Worm (Caenorhabditis elegans) whole organism, L1 larva: ENCODE measurements around the gene pen-2.
A peak's percentile ranks its signal among the peaks of the same experiment; 100 is the strongest.

Experiments used
- C16A3.4 ChIP-seq: fragments of 150-350 bp; optimal IDR thresholded peaks from 2 replicates; lab custom pipeline; 2014; ENCODE audit warnings: missing biosample characterization, missing genetic modification characterization
- F16B12.6 ChIP-seq: fragments of 150-350 bp; optimal IDR thresholded peaks from 2 replicates; lab custom pipeline; 2014; ENCODE audit warnings: missing biosample characterization, missing genetic modification characterization
- aha-1 ChIP-seq: fragments of 150-350 bp; optimal IDR thresholded peaks from 2 replicates; lab custom pipeline; 2014; ENCODE audit warnings: missing biosample characterization, missing genetic modification characterization
- alr-1 ChIP-seq: fragments of 200-800 bp; sonication (Bioruptor generic); optimal IDR thresholded peaks from 2 replicates; lab custom pipeline; 2018; ENCODE audit warnings: borderline replicate concordance, mild to moderate bottlenecking, missing genetic modification characterization, missing compliant biosample characterization
- ceh-8 ChIP-seq: fragments of 200-800 bp; sonication (Bioruptor generic); optimal IDR thresholded peaks from 2 replicates; lab custom pipeline; 2018; ENCODE audit warnings: mild to moderate bottlenecking, missing genetic modification characterization, moderate library complexity, missing compliant biosample characterization
- ceh-82 ChIP-seq, 3 experiments: fragments of 150-350 bp in 1 of 3; sonication (generic microtip) in 2 of 3; optimal IDR thresholded peaks; 2 replicates each; lab custom pipeline; 2014 to 2017; ENCODE audit warnings: missing biosample characterization in 3 of 3, missing genetic modification characterization in 3 of 3
- ceh-88 ChIP-seq: fragments of 200-800 bp; sonication (Bioruptor generic); IDR thresholded peaks from 2 replicates; pipeline ENCODE4 v1.3.6; 2022; ENCODE audit warnings: missing genetic modification characterization, missing compliant biosample characterization
- ceh-90 ChIP-seq: sonication (generic microtip); optimal IDR thresholded peaks from 2 replicates; lab custom pipeline; 2016; ENCODE audit warnings: missing genetic modification characterization, missing compliant biosample characterization
- ces-1 ChIP-seq: fragments of 150-350 bp; optimal IDR thresholded peaks from 2 replicates; lab custom pipeline; 2014; ENCODE audit warnings: missing biosample characterization, missing genetic modification reagents, missing genetic modification characterization
- dsc-1 ChIP-seq: sonication (generic microtip); optimal IDR thresholded peaks from 2 replicates; lab custom pipeline; 2016; ENCODE audit warnings: mild to moderate bottlenecking, missing genetic modification characterization, missing compliant biosample characterization
- efl-1 ChIP-seq, 4 experiments: fragments of 150-350 bp; optimal IDR thresholded peaks in 3 of 4; peaks in 1 of 4; 1 replicate in 1 of 4; 2 replicates in 3 of 4; lab custom pipeline; 2014; ENCODE audit warnings: missing biosample characterization in 2 of 4, missing genetic modification characterization in 2 of 4, missing genetic modification reagents in 2 of 4
- efl-3 ChIP-seq: fragments of 200-800 bp; sonication (Bioruptor generic); optimal IDR thresholded peaks from 2 replicates; lab custom pipeline; 2018; ENCODE audit warnings: mild to moderate bottlenecking, missing genetic modification characterization, missing compliant biosample characterization
- egl-27 ChIP-seq, 2 experiments: fragments of 150-350 bp in 1 of 2; sonication (generic microtip); optimal IDR thresholded peaks; 3 replicates each; lab custom pipeline; 2017 to 2018; ENCODE audit warnings: missing biosample characterization in 2 of 2, missing genetic modification characterization in 2 of 2, missing genetic modification reagents in 2 of 2
- elt-3 ChIP-seq, 6 experiments: fragments of 150-350 bp in 1 of 6; sonication (generic microtip); optimal IDR thresholded peaks; 2 replicates each; lab custom pipeline; 2017 to 2018; ENCODE audit warnings: missing biosample characterization in 6 of 6, missing genetic modification characterization in 6 of 6, inconsistent platforms in 1 of 6
- ets-5 ChIP-seq: fragments of 200-800 bp; sonication (Bioruptor generic); IDR thresholded peaks from 2 replicates; pipeline ENCODE4 v1.3.6; 2022; ENCODE audit warnings: missing genetic modification characterization, missing compliant biosample characterization
- fkh-10 ChIP-seq: sonication (generic microtip); optimal IDR thresholded peaks from 2 replicates; lab custom pipeline; 2017; ENCODE audit warnings: missing biosample characterization, missing genetic modification reagents, missing genetic modification characterization
- fkh-4 ChIP-seq: sonication (generic microtip); optimal IDR thresholded peaks from 2 replicates; lab custom pipeline; 2016; ENCODE audit warnings: missing compliant biosample characterization, missing genetic modification characterization, borderline replicate concordance
- fkh-8 ChIP-seq: sonication (generic microtip); optimal IDR thresholded peaks from 2 replicates; lab custom pipeline; 2016; ENCODE audit warnings: mild to moderate bottlenecking, missing genetic modification characterization, missing compliant biosample characterization
- grh-1 ChIP-seq: fragments of 200-800 bp; sonication (Bioruptor generic); IDR thresholded peaks from 2 replicates; pipeline ENCODE4 v1.3.6; 2022; ENCODE audit warnings: missing genetic modification reagents, missing genetic modification characterization, missing compliant biosample characterization
- hlh-17 ChIP-seq: fragments of 200-800 bp; sonication (Bioruptor generic); optimal IDR thresholded peaks from 2 replicates; lab custom pipeline; 2018; ENCODE audit warnings: missing genetic modification characterization, mild to moderate bottlenecking, missing compliant biosample characterization, moderate library complexity, borderline replicate concordance
- hlh-4 ChIP-seq: sonication (generic microtip); optimal IDR thresholded peaks from 2 replicates; lab custom pipeline; 2016; ENCODE audit warnings: mild to moderate bottlenecking, missing genetic modification characterization, missing compliant biosample characterization
- hpl-2 ChIP-seq: fragments of 150-350 bp; optimal IDR thresholded peaks from 2 replicates; lab custom pipeline; 2014; ENCODE audit warnings: missing biosample characterization, missing genetic modification reagents, missing genetic modification characterization
- irx-1 ChIP-seq: sonication (generic microtip); optimal IDR thresholded peaks from 2 replicates; lab custom pipeline; 2016; ENCODE audit warnings: missing genetic modification characterization, missing compliant biosample characterization
- isw-1 ChIP-seq: fragments of 200-800 bp; sonication (Bioruptor generic); IDR thresholded peaks from 2 replicates; pipeline ENCODE4 v1.3.6; 2022; ENCODE audit warnings: missing genetic modification characterization, missing compliant biosample characterization
- lin-14 ChIP-seq: fragments of 200-800 bp; sonication (Bioruptor generic); optimal IDR thresholded peaks from 2 replicates; lab custom pipeline; 2018; ENCODE audit warnings: mild to moderate bottlenecking, missing genetic modification characterization, moderate library complexity, missing compliant biosample characterization
- lin-15B ChIP-seq: fragments of 150-350 bp; sonication (generic microtip); optimal IDR thresholded peaks from 3 replicates; lab custom pipeline; 2014; ENCODE audit warnings: missing biosample characterization, missing genetic modification characterization
- lin-35 ChIP-seq, 2 experiments: fragments of 150-350 bp; optimal IDR thresholded peaks; 2 replicates each; lab custom pipeline; 2014; ENCODE audit warnings: missing biosample characterization in 2 of 2, missing genetic modification characterization in 2 of 2, missing genetic modification reagents in 2 of 2
- lin-39 ChIP-seq: fragments of 150-350 bp; optimal IDR thresholded peaks from 2 replicates; lab custom pipeline; 2014; ENCODE audit warnings: missing biosample characterization, missing genetic modification reagents, missing genetic modification characterization
- lsy-2 ChIP-seq, 2 experiments: fragments of 150-350 bp; optimal IDR thresholded peaks; 2 replicates each; lab custom pipeline; 2014; ENCODE audit warnings: missing biosample characterization in 2 of 2, missing genetic modification characterization in 2 of 2
- nhr-11 ChIP-seq: fragments of 150-350 bp; optimal IDR thresholded peaks from 2 replicates; lab custom pipeline; 2014; ENCODE audit warnings: missing biosample characterization, missing genetic modification characterization
- nhr-19 ChIP-seq: fragments of 200-800 bp; sonication (Bioruptor generic); conservative IDR thresholded peaks from 2 replicates; pipeline ENCODE4 v1.3.6; 2022; ENCODE audit warnings: missing genetic modification characterization, missing compliant biosample characterization
- nhr-20 ChIP-seq: sonication (generic microtip); optimal IDR thresholded peaks from 2 replicates; lab custom pipeline; 2016; ENCODE audit warnings: mild to moderate bottlenecking, missing genetic modification characterization, missing compliant biosample characterization
- nhr-237 ChIP-seq: fragments of 150-350 bp; optimal IDR thresholded peaks from 2 replicates; lab custom pipeline; 2014; ENCODE audit warnings: missing biosample characterization, missing genetic modification characterization
- nhr-47 ChIP-seq: sonication (generic microtip); optimal IDR thresholded peaks from 2 replicates; lab custom pipeline; 2016; ENCODE audit warnings: mild to moderate bottlenecking, missing genetic modification characterization, moderate library complexity, missing compliant biosample characterization
- nhr-71 ChIP-seq: sonication (generic microtip); optimal IDR thresholded peaks from 2 replicates; lab custom pipeline; 2016; ENCODE audit warnings: mild to moderate bottlenecking, missing genetic modification characterization, moderate library complexity, missing compliant biosample characterization
- nhr-77 ChIP-seq: fragments of 150-350 bp; optimal IDR thresholded peaks from 2 replicates; lab custom pipeline; 2014; ENCODE audit warnings: missing biosample characterization, missing genetic modification characterization
- pag-3 ChIP-seq: sonication (generic microtip); optimal IDR thresholded peaks from 2 replicates; lab custom pipeline; 2017; ENCODE audit warnings: missing genetic modification characterization, mild to moderate bottlenecking, missing compliant biosample characterization, antibody characterized with exemption, borderline replicate concordance; ENCODE audit not compliant: insufficient read depth
- pax-3 ChIP-seq: fragments of 200-800 bp; sonication (Bioruptor generic); optimal IDR thresholded peaks from 2 replicates; lab custom pipeline; 2018; ENCODE audit warnings: mild to moderate bottlenecking, missing genetic modification characterization, moderate library complexity, missing compliant biosample characterization
- pqm-1 ChIP-seq: sonication (generic microtip); optimal IDR thresholded peaks from 3 replicates; lab custom pipeline; 2017; ENCODE audit warnings: missing biosample characterization, missing genetic modification characterization
- rnt-1 ChIP-seq: sonication (generic microtip); optimal IDR thresholded peaks from 2 replicates; lab custom pipeline; 2016; ENCODE audit warnings: mild to moderate bottlenecking, missing genetic modification characterization, moderate library complexity, missing compliant biosample characterization
- snu-23 ChIP-seq: sonication (generic microtip); optimal IDR thresholded peaks from 2 replicates; lab custom pipeline; 2016; ENCODE audit warnings: missing genetic modification characterization, missing compliant biosample characterization
- sox-4 ChIP-seq: sonication (generic microtip); optimal IDR thresholded peaks from 2 replicates; lab custom pipeline; 2016; ENCODE audit warnings: missing genetic modification characterization, missing compliant biosample characterization
- sptf-1 ChIP-seq: fragments of 150-350 bp; optimal IDR thresholded peaks from 2 replicates; lab custom pipeline; 2014; ENCODE audit warnings: missing biosample characterization, missing genetic modification characterization
- tlp-1 ChIP-seq: fragments of 150-350 bp; optimal IDR thresholded peaks from 2 replicates; lab custom pipeline; 2014; ENCODE audit warnings: missing biosample characterization, missing genetic modification characterization
- unc-130 ChIP-seq: fragments of 150-350 bp; optimal IDR thresholded peaks from 2 replicates; lab custom pipeline; 2017; ENCODE audit warnings: missing biosample characterization, missing genetic modification characterization, inconsistent platforms
- unc-30 ChIP-seq: sonication (generic microtip); optimal IDR thresholded peaks from 2 replicates; lab custom pipeline; 2017; ENCODE audit warnings: missing biosample characterization, missing genetic modification characterization
- unc-62 ChIP-seq: fragments of 150-350 bp; optimal IDR thresholded peaks from 2 replicates; lab custom pipeline; 2014; ENCODE audit warnings: missing biosample characterization, missing genetic modification reagents, missing genetic modification characterization
- unc-86 ChIP-seq: sonication (generic microtip); optimal IDR thresholded peaks from 2 replicates; lab custom pipeline; 2016; ENCODE audit warnings: missing genetic modification characterization, missing compliant biosample characterization
- vab-15 ChIP-seq: sonication (generic microtip); optimal IDR thresholded peaks from 2 replicates; lab custom pipeline; 2017; ENCODE audit warnings: missing genotype, mild to moderate bottlenecking, missing genetic modification characterization, missing compliant biosample characterization
- xbp-1 ChIP-seq: sonication (generic microtip); optimal IDR thresholded peaks from 2 replicates; lab custom pipeline; 2016; ENCODE audit warnings: missing genetic modification characterization, missing compliant biosample characterization
- ztf-4 ChIP-seq: fragments of 150-350 bp; optimal IDR thresholded peaks from 2 replicates; lab custom pipeline; 2014; ENCODE audit warnings: missing biosample characterization, missing genetic modification characterization

The pen-2 gene

DNA sequence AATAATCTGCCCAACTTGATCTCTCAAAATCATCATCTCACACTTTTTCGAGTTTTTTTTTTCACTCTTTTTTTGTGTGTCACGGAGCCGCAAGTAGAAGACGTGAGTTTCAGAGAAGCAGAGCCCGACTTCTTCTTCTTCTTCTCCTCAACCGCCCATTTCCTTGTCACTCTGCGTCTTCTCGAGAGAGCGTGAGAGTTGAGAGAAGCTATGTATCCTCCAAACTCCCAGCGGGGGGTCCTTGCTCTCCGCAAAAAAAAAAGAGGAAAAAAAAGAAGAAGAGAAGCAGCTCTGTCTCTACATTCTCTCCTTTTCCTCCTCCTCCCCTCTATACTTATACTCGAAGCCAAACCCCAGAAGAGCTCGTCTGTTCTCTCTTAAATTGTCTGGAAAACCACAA is 8.8 kb upstream of the pen-2 start (continued):
- peak; percentile 50 for TF ChIP-seq nhr-71
- no peak for TF ChIP-seq sptf-1 (tag; lab: Kevin White, UChicago)
- TF ChIP-seq vab-15 (tag; lab: Kevin White, UChicago) = no peak
- no peak for TF ChIP-seq F16B12.6 (tag; lab: Kevin White, UChicago)
- TF ChIP-seq unc-62 = no peak
- TF ChIP-seq unc-30 (tag; lab: Kevin White, UChicago) = no peak
- TF ChIP-seq rnt-1 = no peak
- no peak for TF ChIP-seq pqm-1 (tag; lab: Kevin White, UChicago)
- no peak for TF ChIP-seq hlh-4 (tag; lab: Kevin White, UChicago)
- no peak for TF ChIP-seq grh-1 (GFP tag; lab: Robert Waterston, UW)
- no peak for TF ChIP-seq ceh-8 (GFP tag; lab: Kevin White, UChicago)
- no peak for TF ChIP-seq fkh-4 (tag; lab: Kevin White, UChicago)
- TF ChIP-seq fkh-8 (tag; lab: Kevin White, UChicago) = peak; percentile 67
- TF ChIP-seq irx-1 (tag; lab: Kevin White, UChicago) = no peak
- no peak for TF ChIP-seq nhr-20 (tag; lab: Kevin White, UChicago)
- no peak for TF ChIP-seq isw-1 (GFP tag; lab: Robert Waterston, UW)
- no peak for TF ChIP-seq ceh-90 (tag; lab: Kevin White, UChicago)
- no peak for TF ChIP-seq nhr-77 (tag; lab: Kevin White, UChicago)
- peak; percentile 49 for TF ChIP-seq nhr-47 (tag; lab: Kevin White, UChicago)
- TF ChIP-seq egl-27 (tag; optimal IDR thresholded peaks at IDR 0.05; lab: Kevin White, UChicago) = no peak
- TF ChIP-seq pag-3 (tag; lab: Kevin White, UChicago) = no peak
- no peak for TF ChIP-seq aha-1
- TF ChIP-seq xbp-1 = no peak
- TF ChIP-seq fkh-10 (GFP tag; lab: Kevin White, UChicago) = peak; percentile 67
- no peak for TF ChIP-seq tlp-1
- peak; percentile 25 to 38 for TF ChIP-seq efl-1 (optimal IDR thresholded peaks at IDR 0.05; lab: Kevin White, UChicago)
- no peak for TF ChIP-seq efl-1 (GFP tag; optimal IDR thresholded peaks at IDR 0.05 in 1 of 2; lab: Kevin White, UChicago)
- peak in 2 of 3 experiments; percentile 31 to 80 for TF ChIP-seq ceh-82 (tag; optimal IDR thresholded peaks at IDR 0.05; lab: Kevin White, UChicago)
- TF ChIP-seq lin-39 (tag; lab: Kevin White, UChicago) = no peak
- TF ChIP-seq lin-35 (GFP tag; optimal IDR thresholded peaks at IDR 0.05; lab: Kevin White, UChicago) = peak in 1 of 2 experiments; percentile 35
- no peak for TF ChIP-seq ztf-4 (tag; lab: Kevin White, UChicago)
- TF ChIP-seq hlh-17 = no peak
- TF ChIP-seq nhr-11 (tag; lab: Kevin White, UChicago) = no peak
- TF ChIP-seq C16A3.4 (tag; lab: Kevin White, UChicago) = no peak
- TF ChIP-seq sox-4 (tag; lab: Kevin White, UChicago) = no peak
- no peak for TF ChIP-seq ces-1 (GFP tag; lab: Kevin White, UChicago)
- no peak for TF ChIP-seq lin-15B
- no peak for TF ChIP-seq ets-5
- TF ChIP-seq efl-3 (GFP tag; lab: Kevin White, UChicago) = no peak
- TF ChIP-seq nhr-237 = no peak
- peak; percentile 27 for TF ChIP-seq snu-23 (GFP tag; lab: Kevin White, UChicago)
- TF ChIP-seq unc-130 (tag; lab: Kevin White, UChicago) = no peak

DNA sequence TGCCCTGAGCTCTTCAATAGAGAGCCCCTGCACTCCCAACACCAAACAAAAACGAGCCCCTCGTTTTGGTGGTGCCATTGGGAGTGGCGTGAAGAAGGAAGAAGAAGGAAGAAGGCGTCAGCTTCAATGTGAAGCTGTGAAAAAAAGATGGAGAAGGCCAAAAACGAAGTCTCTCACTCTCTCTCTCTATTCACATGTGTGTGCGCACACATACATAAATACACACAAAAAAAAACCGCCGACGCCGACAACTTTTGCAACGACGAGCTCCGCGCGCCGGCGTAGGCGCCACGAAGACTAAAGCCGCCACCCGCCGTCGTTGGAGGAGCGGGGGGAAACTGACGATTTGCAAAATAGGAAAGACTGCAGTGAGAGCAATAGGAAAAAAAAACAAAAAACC is 7.0 kb upstream of the pen-2 start:
- no peak for TF ChIP-seq pax-3
- TF ChIP-seq tlp-1 = no peak
- TF ChIP-seq nhr-19 (GFP tag; lab: Robert Waterston, UW) = no peak
- peak in 2 of 3 experiments; percentile 4 to 50 for TF ChIP-seq ceh-82 (tag; optimal IDR thresholded peaks at IDR 0.05; lab: Kevin White, UChicago)
- TF ChIP-seq lsy-2 (tag; optimal IDR thresholded peaks at IDR 0.05; lab: Kevin White, UChicago) = peak in 1 of 2 experiments; percentile 17
- TF ChIP-seq efl-1 (optimal IDR thresholded peaks at IDR 0.05; lab: Kevin White, UChicago) = no peak
- TF ChIP-seq efl-1 (GFP tag; optimal IDR thresholded peaks at IDR 0.05 in 1 of 2; lab: Kevin White, UChicago) = peak in 1 of 2 experiments; percentile 84
- TF ChIP-seq ces-1 (GFP tag; lab: Kevin White, UChicago) = no peak
- TF ChIP-seq lin-35 (GFP tag; optimal IDR thresholded peaks at IDR 0.05; lab: Kevin White, UChicago) = no peak
- no peak for TF ChIP-seq elt-3 (tag; optimal IDR thresholded peaks at IDR 0.05; lab: Kevin White, UChicago)
- no peak for TF ChIP-seq ceh-88
- TF ChIP-seq ztf-4 (tag; lab: Kevin White, UChicago) = no peak
- peak; percentile 77 for TF ChIP-seq lin-14
- no peak for TF ChIP-seq alr-1 (tag; lab: Kevin White, UChicago)
- no peak for TF ChIP-seq ets-5
- TF ChIP-seq unc-86 (tag; lab: Kevin White, UChicago) = peak; percentile 29
- TF ChIP-seq dsc-1 (tag; lab: Kevin White, UChicago) = no peak
- TF ChIP-seq hpl-2 (GFP tag; lab: Kevin White, UChicago) = no peak
- no peak for TF ChIP-seq egl-27 (tag; optimal IDR thresholded peaks at IDR 0.05; lab: Kevin White, UChicago)
